Fruit fly (Drosophila melanogaster): ENCODE results near the gene Tsp97E.

DNA sequence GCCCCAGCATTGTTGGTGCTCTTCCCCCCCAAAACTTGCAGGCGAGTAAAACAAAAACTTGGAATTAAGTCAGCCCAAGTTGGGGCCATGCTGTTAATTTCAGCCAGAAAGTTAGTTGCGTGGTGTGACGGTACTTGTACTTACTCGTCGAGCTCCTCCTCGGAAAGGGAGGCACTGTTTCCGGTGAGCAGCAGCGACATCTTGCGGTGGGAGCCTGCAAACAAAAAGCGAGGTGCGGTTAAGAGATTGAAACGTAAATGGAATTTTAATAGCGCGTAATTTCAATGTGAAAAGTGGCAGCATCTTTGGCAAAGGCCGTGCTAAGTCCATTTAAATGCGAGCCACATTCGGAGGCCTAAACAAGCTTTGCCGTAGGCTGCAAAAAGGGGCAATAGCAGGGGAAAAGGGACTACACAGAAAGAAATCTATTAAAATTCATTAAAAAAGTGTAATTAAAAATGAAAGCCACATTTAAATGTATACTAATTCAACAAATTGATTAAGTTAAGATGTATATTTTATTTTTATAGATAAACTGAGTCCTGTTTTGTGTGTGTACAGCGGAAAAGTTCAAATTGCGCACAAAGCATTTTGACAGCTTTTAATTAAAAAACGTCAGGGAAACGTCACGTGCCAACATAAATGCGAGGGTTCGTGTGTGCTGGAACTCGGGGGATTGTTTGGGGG, 8.1 kb downstream of the Tsp97E start:
- no peak for TF ChIP-seq Dif (GFP tag; optimal IDR thresholded peaks at IDR 0.05; ENCODE audit: partially characterized antibody)
- TF ChIP-seq sage (GFP tag; optimal IDR thresholded peaks at IDR 0.05) = no peak
- TF ChIP-seq Abd-B (GFP tag; optimal IDR thresholded peaks at IDR 0.05) = no peak
- TF ChIP-seq fru (GFP tag; optimal IDR thresholded peaks at IDR 0.05) = no peak
- no peak for TF ChIP-seq Jra (GFP tag; optimal IDR thresholded peaks at IDR 0.05)
- no peak for TF ChIP-seq rgr (GFP tag; optimal IDR thresholded peaks at IDR 0.05)
- no peak for TF ChIP-seq usp (GFP tag; optimal IDR thresholded peaks at IDR 0.05)
- TF ChIP-seq Hr78 (GFP tag; optimal IDR thresholded peaks at IDR 0.05) = no peak
- no peak for TF ChIP-seq CG9705 (GFP tag; optimal IDR thresholded peaks at IDR 0.05)
- TF ChIP-seq jim (GFP tag; optimal IDR thresholded peaks at IDR 0.05) = no peak
- TF ChIP-seq pan (optimal IDR thresholded peaks at IDR 0.05) = no peak
